Worm (Caenorhabditis elegans) whole organism, early embryonic: Measurements from ENCODE around the gene ugt-9.
"Not testable (repeated sequence)": the region's sequence is repeated elsewhere in the genome, so short reads cannot be mapped to it uniquely, and the experiment has no call there.

Source experiments
- B0310.2 ChIP-seq: sonication (generic microtip); optimal IDR thresholded peaks from 2 replicates; lab custom pipeline; 2016; ENCODE audit warnings: mild to moderate bottlenecking, missing genetic modification characterization, missing compliant biosample characterization
- F13C5.2 ChIP-seq: sonication (generic microtip); optimal IDR thresholded peaks from 2 replicates; lab custom pipeline; 2017; ENCODE audit warnings: mild to moderate bottlenecking, missing genetic modification characterization, inconsistent platforms, missing compliant biosample characterization
- aly-1 ChIP-seq: sonication (generic microtip); optimal IDR thresholded peaks from 2 replicates; lab custom pipeline; 2016; ENCODE audit warnings: missing genetic modification characterization, missing compliant biosample characterization
- ama-1 ChIP-seq: fragments of 150-350 bp; optimal IDR thresholded peaks from 2 replicates; lab custom pipeline; 2014
- ceh-13 ChIP-seq: fragments of 200-800 bp; sonication (Bioruptor generic); optimal IDR thresholded peaks from 2 replicates; lab custom pipeline; 2018; ENCODE audit warnings: mild to moderate bottlenecking, missing genetic modification characterization, missing compliant biosample characterization
- ceh-36 ChIP-seq: sonication (generic microtip); optimal IDR thresholded peaks from 2 replicates; lab custom pipeline; 2016; ENCODE audit warnings: missing genetic modification characterization, inconsistent platforms, missing compliant biosample characterization
- ets-7 ChIP-seq: sonication (generic microtip); optimal IDR thresholded peaks from 2 replicates; lab custom pipeline; 2016; ENCODE audit warnings: missing genotype, missing genetic modification characterization, missing compliant biosample characterization
- flt-1 ChIP-seq: fragments of 200-800 bp; sonication (Bioruptor generic); IDR thresholded peaks from 2 replicates; pipeline ENCODE4 v1.3.6; 2022; ENCODE audit warnings: missing genetic modification characterization, missing compliant biosample characterization
- hmbx-1 ChIP-seq: sonication (generic microtip); optimal IDR thresholded peaks from 2 replicates; lab custom pipeline; 2016; ENCODE audit warnings: mild to moderate bottlenecking, missing genetic modification characterization, missing compliant biosample characterization
- hmg-4 ChIP-seq: fragments of 200-800 bp; sonication (Bioruptor generic); optimal IDR thresholded peaks from 2 replicates; lab custom pipeline; 2018; ENCODE audit warnings: mild to moderate bottlenecking, missing genetic modification characterization, missing compliant biosample characterization
- hnd-1 ChIP-seq: sonication (generic microtip); optimal IDR thresholded peaks from 2 replicates; lab custom pipeline; 2016; ENCODE audit warnings: missing genetic modification characterization, missing compliant biosample characterization
- pes-1 ChIP-seq: fragments of 200-800 bp; sonication (Bioruptor generic); IDR thresholded peaks from 2 replicates; pipeline ENCODE4 v1.3.6; 2022; ENCODE audit warnings: missing genetic modification reagents, missing genetic modification characterization, missing compliant biosample characterization
- scrt-1 ChIP-seq: fragments of 200-800 bp; sonication (Bioruptor generic); IDR thresholded peaks from 2 replicates; pipeline ENCODE4 v1.3.6; 2022; ENCODE audit warnings: missing genetic modification characterization, missing compliant biosample characterization
- sea-1 ChIP-seq: fragments of 200-800 bp; sonication (Bioruptor generic); conservative IDR thresholded peaks from 2 replicates; pipeline ENCODE4 v1.3.6; 2022; ENCODE audit warnings: missing genetic modification characterization, missing compliant biosample characterization
- tbx-11 ChIP-seq: fragments of 200-800 bp; sonication (Bioruptor generic); IDR thresholded peaks from 2 replicates; pipeline ENCODE4 v1.3.6; 2022; ENCODE audit warnings: missing genetic modification characterization, missing compliant biosample characterization
- tbx-37 ChIP-seq: fragments of 200-800 bp; sonication (Bioruptor generic); conservative IDR thresholded peaks from 2 replicates; pipeline ENCODE4 v1.3.6; 2022; ENCODE audit warnings: missing genetic modification reagents, missing genetic modification characterization, missing compliant biosample characterization
- tra-4 ChIP-seq: sonication (generic microtip); optimal IDR thresholded peaks from 2 replicates; lab custom pipeline; 2017; ENCODE audit warnings: missing genetic modification characterization, missing compliant biosample characterization

Gene ugt-9

ce11 chrV:4891305-4891704 is 4.5 kb upstream of the ugt-9 start:
- TF ChIP-seq ceh-13 (GFP tag; lab: Kevin White, UChicago) (no peak), flt-1 (GFP tag; lab: Robert Waterston, UW) (no peak), tra-4 (no peak), hmbx-1 (tag; lab: Kevin White, UChicago) (no peak), pes-1 (GFP tag; lab: Robert Waterston, UW) (no peak), tbx-11 (GFP tag; lab: Robert Waterston, UW) (no peak), B0310.2 (tag; lab: Kevin White, UChicago) (no peak)

ce11 chrV:4894971-4895370 is 877 bp upstream of the ugt-9 start, which contains the start of gene ugt-11:
Gene ugt-11 (minus strand): TSS chrV:4895071.
- TF ChIP-seq hnd-1 (tag; lab: Kevin White, UChicago) (no peak), ama-1 (no peak), ets-7 (tag; lab: Kevin White, UChicago) (no peak)

- TF ChIP-seq hmg-4 (GFP tag; lab: Kevin White, UChicago); ceh-36; ets-7 (tag; lab: Kevin White, UChicago): not testable (repeated sequence)
These were observed 4.2 kb downstream of the ugt-9 start, which contains the start of gene ugt-10 for ce11 chrV:4900020-4900419. Gene ugt-10 (minus strand): TSS chrV:4900120.

ce11 chrV:4901074-4901473 is 5.2 kb downstream of the ugt-9 start, which contains the start of gene ugt-67:
Gene ugt-67 (plus strand): TSS chrV:4901374.
- TF ChIP-seq tbx-11 (GFP tag; lab: Robert Waterston, UW) (no peak), sea-1 (no peak), pes-1 (GFP tag; lab: Robert Waterston, UW) (no peak), F13C5.2 (tag; lab: Kevin White, UChicago) (no peak), aly-1 (tag; lab: Kevin White, UChicago) (no peak), ceh-36 (no peak), scrt-1 (GFP tag; lab: Robert Waterston, UW) (no peak), hmg-4 (GFP tag; lab: Kevin White, UChicago) (no peak), ets-7 (tag; lab: Kevin White, UChicago) (no peak), hmbx-1 (tag; lab: Kevin White, UChicago) (no peak), ama-1 (no peak), hnd-1 (tag; lab: Kevin White, UChicago) (no peak), flt-1 (GFP tag; lab: Robert Waterston, UW) (no peak), tbx-37 (GFP tag; lab: Robert Waterston, UW) (no peak), B0310.2 (tag; lab: Kevin White, UChicago) (no peak), tra-4 (no peak), ceh-13 (GFP tag; lab: Kevin White, UChicago) (no peak)

ce11 chrV:4903696-4904095 is 7.8 kb downstream of the ugt-9 start, which contains the start of gene ugt-8:
Gene ugt-8 (plus strand): TSS chrV:4903930.
- no peak for TF ChIP-seq ets-7 (tag; lab: Kevin White, UChicago)
- TF ChIP-seq B0310.2 (tag; lab: Kevin White, UChicago): no peak
- TF ChIP-seq hmbx-1 (tag; lab: Kevin White, UChicago): no peak
- TF ChIP-seq pes-1 (GFP tag; lab: Robert Waterston, UW): no peak
- no peak for TF ChIP-seq ceh-36
- TF ChIP-seq scrt-1 (GFP tag; lab: Robert Waterston, UW): no peak
- TF ChIP-seq flt-1 (GFP tag; lab: Robert Waterston, UW): no peak
- no peak for TF ChIP-seq tbx-37 (GFP tag; lab: Robert Waterston, UW)
- no peak for TF ChIP-seq aly-1 (tag; lab: Kevin White, UChicago)
- no peak for TF ChIP-seq tra-4
- TF ChIP-seq ama-1: no peak
- TF ChIP-seq ceh-13 (GFP tag; lab: Kevin White, UChicago): no peak
- no peak for TF ChIP-seq hnd-1 (tag; lab: Kevin White, UChicago)
- TF ChIP-seq tbx-11 (GFP tag; lab: Robert Waterston, UW): no peak
- no peak for TF ChIP-seq hmg-4 (GFP tag; lab: Kevin White, UChicago)
- no peak for TF ChIP-seq F13C5.2 (tag; lab: Kevin White, UChicago)
- TF ChIP-seq sea-1: no peak

ce11 chrV:4905953-4906352 is 10.1 kb downstream of the ugt-9 start, which contains the start of gene ugt-14:
Gene ugt-14 (plus strand): TSS chrV:4906253.
- TF ChIP-seq pes-1 (GFP tag; lab: Robert Waterston, UW) (no peak), ceh-13 (GFP tag; lab: Kevin White, UChicago) (no peak), aly-1 (tag; lab: Kevin White, UChicago) (no peak), hnd-1 (tag; lab: Kevin White, UChicago) (no peak), F13C5.2 (tag; lab: Kevin White, UChicago) (no peak), flt-1 (GFP tag; lab: Robert Waterston, UW) (no peak), hmbx-1 (tag; lab: Kevin White, UChicago) (no peak), tra-4 (no peak), sea-1 (no peak), tbx-37 (GFP tag; lab: Robert Waterston, UW) (no peak)

- TF ChIP-seq ceh-36 (no peak), tra-4 (no peak), scrt-1 (GFP tag; lab: Robert Waterston, UW) (no peak), tbx-11 (GFP tag; lab: Robert Waterston, UW) (no peak), hnd-1 (tag; lab: Kevin White, UChicago) (no peak), pes-1 (GFP tag; lab: Robert Waterston, UW) (no peak), sea-1 (no peak), ama-1 (no peak), B0310.2 (tag; lab: Kevin White, UChicago) (no peak), hmg-4 (GFP tag; lab: Kevin White, UChicago) (no peak), ets-7 (tag; lab: Kevin White, UChicago) (no peak), flt-1 (GFP tag; lab: Robert Waterston, UW) (no peak), aly-1 (tag; lab: Kevin White, UChicago) (no peak)
These were observed 12.7 kb downstream of the ugt-9 start, which contains the start of gene ugt-13 for ce11 chrV:4908591-4908990. Gene ugt-13 (plus strand): TSS chrV:4908884.
